Fruit fly (Drosophila melanogaster): Measurements from ENCODE around the gene MME1.

Gene MME1

dm6 chr2L:7033100-7033675 lies 5.9 kb downstream of the MME1 start (continued):
- TF ChIP-seq chif (GFP tag; optimal IDR thresholded peaks at IDR 0.05) (peak in 1 of 2 experiments; percentile 9), Taf1 (GFP tag; IDR thresholded peaks at IDR 0.05) (no peak), CG9797 (GFP tag; optimal IDR thresholded peaks at IDR 0.05) (no peak), BEAF-32 (GFP tag; optimal IDR thresholded peaks at IDR 0.05) (no peak), CG1233 (GFP tag; optimal IDR thresholded peaks at IDR 0.05) (peak; percentile 37), Eip74EF (GFP tag; optimal IDR thresholded peaks at IDR 0.05) (peak in 1 of 2 experiments; percentile 31), CG3163 (GFP tag; optimal IDR thresholded peaks at IDR 0.05) (no peak), Dfd (GFP tag; optimal IDR thresholded peaks at IDR 0.05) (no peak), Gug (GFP tag; IDR thresholded peaks at IDR 0.05) (peak; percentile 66; the same call in 2 of the 4 replicates), CG3065 (GFP tag; optimal IDR thresholded peaks at IDR 0.05) (no peak), CG16779 (GFP tag; IDR thresholded peaks at IDR 0.05) (no peak), CG9727 (GFP tag; optimal IDR thresholded peaks at IDR 0.05) (peak; percentile 26), H15 (GFP tag; IDR thresholded peaks at IDR 0.05) (no peak), CG18764 (GFP tag; optimal IDR thresholded peaks at IDR 0.05) (no peak), mld (GFP tag; IDR thresholded peaks at IDR 0.05; ENCODE audit: partially characterized antibody) (no peak), twi (tag; optimal IDR thresholded peaks at IDR 0.05) (no peak), trem (tag; optimal IDR thresholded peaks at IDR 0.05) (no peak), zen2 (GFP tag; IDR thresholded peaks at IDR 0.05; ENCODE audit: partially characterized antibody) (no peak; the same call in 2 of the 3 replicates), CG10979 (tag; optimal IDR thresholded peaks at IDR 0.05) (peak; percentile 45), CG6765 (GFP tag; optimal IDR thresholded peaks at IDR 0.05) (peak; percentile 1), ap (GFP tag; IDR thresholded peaks at IDR 0.05) (no peak), CG5180 (GFP tag; optimal IDR thresholded peaks at IDR 0.05) (no peak), CG3281 (GFP tag; optimal IDR thresholded peaks at IDR 0.05) (peak; percentile 18), lab (GFP tag; optimal IDR thresholded peaks at IDR 0.05) (no peak), Dp (GFP tag; optimal IDR thresholded peaks at IDR 0.05) (no peak), Lhr (GFP tag; optimal IDR thresholded peaks at IDR 0.05) (no peak), slbo (GFP tag; IDR thresholded peaks at IDR 0.05) (peak; percentile 74), CG4404 (GFP tag; IDR thresholded peaks at IDR 0.05) (no peak), CG12942 (GFP tag; optimal IDR thresholded peaks at IDR 0.05) (no peak), jigr1 (GFP tag; IDR thresholded peaks at IDR 0.05) (no peak), CG11456 (GFP tag; IDR thresholded peaks at IDR 0.05) (no peak; the same call in 2 of the 3 replicates), YL-1 (GFP tag; optimal IDR thresholded peaks at IDR 0.05) (no peak), fd102C (GFP tag; optimal IDR thresholded peaks at IDR 0.05) (no peak), E2f2 (GFP tag; IDR thresholded peaks at IDR 0.05) (peak; percentile 32; the same call in 1 of the 2 replicates), Xrp1 (GFP tag; IDR thresholded peaks at IDR 0.05) (peak; percentile 61), CG34376 (GFP tag; optimal IDR thresholded peaks at IDR 0.05) (peak; percentile 23), CG10565 (GFP tag; optimal IDR thresholded peaks at IDR 0.05) (no peak), Dad (GFP tag; optimal IDR thresholded peaks at IDR 0.05) (peak; percentile 5), B-H2 (GFP tag; optimal IDR thresholded peaks at IDR 0.05) (peak; percentile 43), CG32767 (GFP tag; IDR thresholded peaks at IDR 0.05) (no peak), sim (GFP tag; IDR thresholded peaks at IDR 0.05) (0 out of 2 replicates have a peak, but pooled peaks have one; percentile 19), trh (GFP tag; optimal IDR thresholded peaks at IDR 0.05) (no peak), CG15011 (GFP tag; optimal IDR thresholded peaks at IDR 0.05) (no peak), Dek (tag; optimal IDR thresholded peaks at IDR 0.05) (peak; percentile 18), tin (GFP tag; optimal IDR thresholded peaks at IDR 0.05) (no peak), sima (GFP tag; optimal IDR thresholded peaks at IDR 0.05) (no peak), CG15269 (tag; optimal IDR thresholded peaks at IDR 0.05) (peak; percentile 47), tio (GFP tag; optimal IDR thresholded peaks at IDR 0.05) (no peak), CG8388 (GFP tag; optimal IDR thresholded peaks at IDR 0.05) (no peak), CG16813 (GFP tag; IDR thresholded peaks at IDR 0.05; ENCODE audit: partially characterized antibody) (no peak)
